Fruit fly (Drosophila melanogaster) whole organism, embryonic: ENCODE measurements around the gene CG5541.
A peak's percentile ranks its signal among the peaks of the same experiment; 100 is the strongest.

Experiments
- Abd-B ChIP-seq: fragments of 200-800 bp; sonication (Bioruptor generic); optimal IDR thresholded peaks from 2 replicates; lab custom pipeline; 2018; ENCODE audit warnings: missing biosample characterization, mild to moderate bottlenecking, missing genetic modification characterization, moderate library complexity
- BEAF-32 ChIP-seq: fragments of 200-800 bp; sonication (Bioruptor generic); optimal IDR thresholded peaks from 3 replicates; lab custom pipeline; 2017; ENCODE audit warnings: missing biosample characterization, missing genetic modification characterization, mild to moderate bottlenecking, moderate library complexity, missing genetic modification reagents
- CG12299 ChIP-seq: fragments of 200-800 bp; sonication (Bioruptor generic); optimal IDR thresholded peaks from 2 replicates; lab custom pipeline; 2018; ENCODE audit warnings: missing biosample characterization, mild to moderate bottlenecking, missing genetic modification characterization
- CG12659 ChIP-seq: fragments of 200-800 bp; sonication (Bioruptor generic); optimal IDR thresholded peaks from 3 replicates; lab custom pipeline; 2017; ENCODE audit warnings: mild to moderate bottlenecking, missing biosample characterization, missing genetic modification reagents, missing genetic modification characterization
- CG13287 ChIP-seq: fragments of 200-800 bp; sonication (Bioruptor generic); IDR thresholded peaks from 2 replicates; pipeline ENCODE4 v1.3.6; 2022; ENCODE audit warnings: missing biosample characterization, missing genetic modification characterization; ENCODE audit not compliant: partially characterized antibody
- CG13424 ChIP-seq: fragments of 200-800 bp; sonication (Bioruptor generic); optimal IDR thresholded peaks from 2 replicates; lab custom pipeline; 2019; ENCODE audit warnings: missing biosample characterization, mild to moderate bottlenecking, missing genetic modification characterization, moderate library complexity
- CG14710 ChIP-seq: fragments of 200-800 bp; sonication (Bioruptor generic); optimal IDR thresholded peaks from 3 replicates; lab custom pipeline; 2019; ENCODE audit warnings: missing biosample characterization, mild to moderate bottlenecking, missing genetic modification characterization, moderate library complexity
- CG15011 ChIP-seq: fragments of 200-800 bp; sonication (Bioruptor generic); optimal IDR thresholded peaks from 3 replicates; lab custom pipeline; 2018; ENCODE audit warnings: missing biosample characterization, mild to moderate bottlenecking, missing genetic modification characterization
- CG15514 ChIP-seq: fragments of 200-800 bp; sonication (Bioruptor generic); optimal IDR thresholded peaks from 3 replicates; lab custom pipeline; 2017; ENCODE audit warnings: missing biosample characterization, missing genetic modification characterization, mild to moderate bottlenecking, moderate library complexity, missing genetic modification reagents
- CG15696 ChIP-seq: fragments of 200-800 bp; sonication (Bioruptor generic); optimal IDR thresholded peaks from 2 replicates; lab custom pipeline; 2019; ENCODE audit warnings: missing biosample characterization, mild to moderate bottlenecking, missing genetic modification characterization, moderate library complexity
- CG1602 ChIP-seq: fragments of 200-800 bp; sonication (Bioruptor generic); optimal IDR thresholded peaks from 3 replicates; lab custom pipeline; 2016; ENCODE audit warnings: missing biosample characterization, missing genetic modification characterization
- CG1603 ChIP-seq: fragments of 200-800 bp; sonication (Bioruptor generic); optimal IDR thresholded peaks from 2 replicates; lab custom pipeline; 2019; ENCODE audit warnings: missing biosample characterization, mild to moderate bottlenecking, missing genetic modification characterization, moderate library complexity
- CG1647 ChIP-seq: fragments of 200-800 bp; sonication (Bioruptor generic); optimal IDR thresholded peaks from 3 replicates; lab custom pipeline; 2016; ENCODE audit warnings: missing biosample characterization, missing genetic modification characterization
- CG17361 ChIP-seq: fragments of 200-800 bp; sonication (Bioruptor generic); IDR thresholded peaks from 3 replicates; pipeline ENCODE4 v1.3.6; 2022; ENCODE audit warnings: missing biosample characterization, missing genetic modification characterization
- CG2120 ChIP-seq: fragments of 200-800 bp; sonication (Bioruptor generic); optimal IDR thresholded peaks from 3 replicates; lab custom pipeline; 2016; ENCODE audit warnings: missing biosample characterization, missing genetic modification characterization
- CG2199 ChIP-seq: fragments of 200-800 bp; sonication (Bioruptor generic); IDR thresholded peaks from 3 replicates; pipeline ENCODE4 v1.3.6; 2022; ENCODE audit warnings: missing biosample characterization, missing genetic modification characterization
- CG31441 ChIP-seq: fragments of 200-800 bp; sonication (Bioruptor generic); IDR thresholded peaks from 2 replicates; pipeline ENCODE4 v1.3.6; 2022; ENCODE audit warnings: missing biosample characterization, missing genetic modification characterization
- CG3847 ChIP-seq: fragments of 200-800 bp; sonication (Bioruptor generic); IDR thresholded peaks from 2 replicates; pipeline ENCODE4 v1.3.6; 2022; ENCODE audit warnings: missing biosample characterization, missing genetic modification characterization
- Chrac-16 ChIP-seq: fragments of 200-800 bp; sonication (Bioruptor generic); optimal IDR thresholded peaks from 3 replicates; lab custom pipeline; 2016; ENCODE audit warnings: missing biosample characterization, missing genetic modification characterization
- Dp ChIP-seq: fragments of 200-800 bp; sonication (Bioruptor generic); optimal IDR thresholded peaks from 2 replicates; lab custom pipeline; 2018; ENCODE audit warnings: missing biosample characterization, mild to moderate bottlenecking, missing genetic modification characterization, moderate library complexity
- Elba2 ChIP-seq: fragments of 200-800 bp; sonication (Bioruptor generic); optimal IDR thresholded peaks from 3 replicates; lab custom pipeline; 2016; ENCODE audit warnings: missing biosample characterization, missing genetic modification characterization
- Hr3 ChIP-seq: fragments of 200-800 bp; sonication (Bioruptor generic); optimal IDR thresholded peaks from 3 replicates; lab custom pipeline; 2016; ENCODE audit warnings: missing biosample characterization, missing genetic modification characterization
- Hsf ChIP-seq: fragments of 200-800 bp; sonication (Bioruptor generic); optimal IDR thresholded peaks from 3 replicates; lab custom pipeline; 2016; ENCODE audit warnings: missing biosample characterization, missing genetic modification characterization
- MBD-R2 ChIP-seq: fragments of 200-800 bp; sonication (Bioruptor generic); IDR thresholded peaks from 2 replicates; pipeline ENCODE4 v1.3.6; 2022; ENCODE audit warnings: missing biosample characterization, missing genetic modification characterization
- MESR4 ChIP-seq: fragments of 200-800 bp; sonication (Bioruptor generic); optimal IDR thresholded peaks from 2 replicates; lab custom pipeline; 2018; ENCODE audit warnings: missing biosample characterization, mild to moderate bottlenecking, missing genetic modification characterization, moderate library complexity
- Max ChIP-seq: fragments of 200-800 bp; sonication (Bioruptor generic); optimal IDR thresholded peaks from 2 replicates; lab custom pipeline; 2016; ENCODE audit warnings: missing biosample characterization, mild to moderate bottlenecking, missing genetic modification characterization
- Nf-YC ChIP-seq: fragments of 200-800 bp; optimal IDR thresholded peaks from 3 replicates; lab custom pipeline; 2019; ENCODE audit warnings: missing biosample characterization, mild to moderate bottlenecking, missing genetic modification characterization, moderate library complexity
- Rfx ChIP-seq: fragments of 200-800 bp; sonication (Bioruptor generic); IDR thresholded peaks from 2 replicates; pipeline ENCODE4 v1.3.6; 2022; ENCODE audit warnings: missing biosample characterization, missing genetic modification characterization
- Sin3A ChIP-seq: fragments of >200 bp; optimal IDR thresholded peaks from 2 replicates; lab custom pipeline; 2018
- Sry-δ ChIP-seq: fragments of 200-800 bp; sonication (Bioruptor generic); optimal IDR thresholded peaks from 2 replicates; lab custom pipeline; 2016; ENCODE audit warnings: missing biosample characterization, missing genetic modification characterization
- Ssrp ChIP-seq: fragments of 200-800 bp; sonication (Bioruptor generic); optimal IDR thresholded peaks from 2 replicates; lab custom pipeline; 2018; ENCODE audit warnings: missing biosample characterization, mild to moderate bottlenecking, missing genetic modification characterization, moderate library complexity
- ab ChIP-seq: fragments of 200-800 bp; sonication (Bioruptor generic); optimal IDR thresholded peaks from 2 replicates; lab custom pipeline; 2016; ENCODE audit warnings: missing biosample characterization, missing genetic modification characterization
- bab2 ChIP-seq: fragments of 200-800 bp; sonication (Bioruptor generic); optimal IDR thresholded peaks from 2 replicates; lab custom pipeline; 2016; ENCODE audit warnings: missing biosample characterization, missing genetic modification characterization
- bigmax ChIP-seq: fragments of 200-800 bp; sonication (Bioruptor generic); optimal IDR thresholded peaks from 2 replicates; lab custom pipeline; 2018; ENCODE audit warnings: missing biosample characterization, mild to moderate bottlenecking, missing genetic modification characterization
- caup ChIP-seq: fragments of 200-800 bp; sonication (Bioruptor generic); optimal IDR thresholded peaks from 3 replicates; lab custom pipeline; 2017; ENCODE audit warnings: missing biosample characterization, mild to moderate bottlenecking, missing genetic modification characterization, moderate library complexity; ENCODE audit not compliant: severe bottlenecking
- danr ChIP-seq: fragments of 200-800 bp; sonication (Bioruptor generic); IDR thresholded peaks from 2 replicates; pipeline ENCODE4 v1.3.6; 2022; ENCODE audit warnings: missing biosample characterization, missing genetic modification characterization
- exex ChIP-seq: fragments of 200-800 bp; sonication (Bioruptor generic); optimal IDR thresholded peaks from 4 replicates; lab custom pipeline; 2018; ENCODE audit warnings: missing biosample characterization, mild to moderate bottlenecking, missing genetic modification characterization, moderate library complexity
- hbn ChIP-seq: fragments of 200-800 bp; sonication (Bioruptor generic); IDR thresholded peaks from 2 replicates; pipeline ENCODE4 v1.3.6; 2022; ENCODE audit warnings: missing biosample characterization, missing genetic modification characterization; ENCODE audit not compliant: partially characterized antibody
- lab ChIP-seq: fragments of 200-800 bp; sonication (Bioruptor generic); optimal IDR thresholded peaks from 3 replicates; lab custom pipeline; 2017; ENCODE audit warnings: missing biosample characterization, missing genetic modification characterization, mild to moderate bottlenecking, moderate library complexity, missing genetic modification reagents
- maf-S ChIP-seq: fragments of 200-800 bp; sonication (Bioruptor generic); optimal IDR thresholded peaks from 2 replicates; lab custom pipeline; 2016; ENCODE audit warnings: missing biosample characterization, missing genetic modification characterization
- onecut ChIP-seq: fragments of 200-800 bp; sonication (Bioruptor generic); IDR thresholded peaks from 2 replicates; pipeline ENCODE4 v1.3.6; 2022; ENCODE audit warnings: missing biosample characterization, missing genetic modification characterization
- pho ChIP-seq: fragments of 200-800 bp; sonication (Bioruptor generic); optimal IDR thresholded peaks from 2 replicates; lab custom pipeline; 2016; ENCODE audit warnings: missing biosample characterization, missing genetic modification characterization
- phol ChIP-seq: fragments of 200-800 bp; sonication (Bioruptor generic); optimal IDR thresholded peaks from 3 replicates; lab custom pipeline; 2018; ENCODE audit warnings: missing biosample characterization, mild to moderate bottlenecking, missing genetic modification characterization, moderate library complexity
- prd ChIP-seq, 3 experiments: fragments of >200 bp in 2 of 3; fragments of 200-800 bp in 1 of 3; sonication (Bioruptor generic) in 1 of 3; optimal IDR thresholded peaks in 2 of 3; IDR thresholded peaks in 1 of 3; 2 replicates in 2 of 3; 3 replicates in 1 of 3; pipeline versions ENCODE4 v1.3.6 to Lab custom; 2017 to 2022; ENCODE audit warnings: missing biosample characterization in 1 of 3, missing genetic modification characterization in 1 of 3
- scrt ChIP-seq: fragments of 200-800 bp; sonication (Bioruptor generic); optimal IDR thresholded peaks from 2 replicates; lab custom pipeline; 2018; ENCODE audit warnings: missing biosample characterization, mild to moderate bottlenecking, missing genetic modification characterization, moderate library complexity
- stwl ChIP-seq: fragments of 200-800 bp; sonication (Bioruptor generic); optimal IDR thresholded peaks from 3 replicates; lab custom pipeline; 2018; ENCODE audit warnings: missing biosample characterization, mild to moderate bottlenecking, missing genetic modification characterization, moderate library complexity
- sug ChIP-seq: fragments of 200-800 bp; optimal IDR thresholded peaks from 2 replicates; lab custom pipeline; 2019; ENCODE audit warnings: missing biosample characterization, mild to moderate bottlenecking, missing genetic modification characterization, moderate library complexity
- usp ChIP-seq: fragments of >200 bp; optimal IDR thresholded peaks from 2 replicates; lab custom pipeline; 2017; ENCODE audit warnings: missing biosample characterization, missing genetic modification characterization

Gene CG5541

DNA sequence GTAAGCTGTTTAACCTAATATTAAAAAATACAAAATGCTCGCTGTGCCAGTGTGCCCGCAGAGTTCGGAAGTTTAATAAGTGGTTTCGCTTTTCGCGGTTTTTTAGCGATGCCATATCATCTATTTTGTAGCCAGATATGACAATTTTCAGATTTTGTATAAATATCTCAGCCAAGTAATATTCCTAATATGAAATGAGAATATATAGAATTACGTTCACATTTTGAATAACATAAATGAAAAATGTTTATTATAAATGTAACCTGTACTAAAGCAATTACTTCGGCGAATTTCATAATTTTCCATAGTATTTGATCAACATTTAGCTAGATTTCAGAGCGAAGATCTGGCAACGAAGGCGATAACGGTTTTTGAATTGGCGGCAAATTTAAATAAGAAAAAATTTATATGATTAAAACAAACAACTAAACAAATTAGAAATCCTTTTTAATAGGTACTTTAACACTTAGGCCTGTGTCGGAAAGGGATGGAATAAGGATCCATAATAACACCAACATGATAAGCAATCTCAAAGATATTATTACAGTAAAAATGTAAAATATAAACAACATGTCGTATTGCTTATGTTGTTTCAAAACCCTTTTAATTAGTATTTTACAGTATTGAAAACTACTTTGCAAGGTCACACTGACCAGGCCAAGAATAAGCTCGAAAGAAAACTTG is 22.6 kb downstream of the CG5541 start, which contains the start of the genes opm and dob (continued):
- TF ChIP-seq Hr3 (GFP tag; lab: Kevin White, UChicago) (peak; percentile 9), CG15514 (peak; percentile 48), CG15011 (GFP tag; lab: Kevin White, UChicago) (no peak), CG1647 (GFP tag; lab: Kevin White, UChicago) (no peak), CG31441 (GFP tag; lab: Robert Waterston, UW) (peak; percentile 35; the same call in 1 of the 2 replicates), bigmax (peak; percentile 27), CG17361 (GFP tag; lab: Robert Waterston, UW) (peak; percentile 56), CG14710 (peak; percentile 80), usp (GFP tag; lab: Kevin White, UChicago) (no peak), caup (GFP tag; lab: Kevin White, UChicago) (no peak), ab (GFP tag; lab: Kevin White, UChicago) (no peak), CG1602 (GFP tag; lab: Kevin White, UChicago) (peak; percentile 29), maf-S (GFP tag; lab: Kevin White, UChicago) (no peak), pho (GFP tag; lab: Kevin White, UChicago) (peak; percentile 11), Chrac-16 (GFP tag; lab: Kevin White, UChicago) (no peak), CG13424 (tag; lab: Kevin White, UChicago) (peak; percentile 43), Abd-B (GFP tag; lab: Kevin White, UChicago) (peak; percentile 50), CG2199 (GFP tag; lab: Robert Waterston, UW) (no peak), CG2120 (GFP tag; lab: Kevin White, UChicago) (peak; percentile 32), sug (tag; lab: Kevin White, UChicago) (peak; percentile 55), MESR4 (no peak), Dp (GFP tag; lab: Kevin White, UChicago) (peak; percentile 79), MBD-R2 (GFP tag; lab: Robert Waterston, UW) (peak; percentile 40; the same call in 1 of the 2 replicates), CG3847 (GFP tag; lab: Robert Waterston, UW) (0 out of 2 replicates have a peak, but pooled peaks have one; percentile 23), prd (optimal IDR thresholded peaks at IDR 0.05; lab: Kevin White, UChicago) (no peak), prd (GFP tag; IDR thresholded peaks at IDR 0.05; lab: Robert Waterston, UW) (0 out of 3 replicates have a peak, but pooled peaks have one; percentile 4), Elba2 (GFP tag; lab: Kevin White, UChicago) (no peak), CG12299 (tag; lab: Kevin White, UChicago) (no peak), Sin3A (peak; percentile 69), Hsf (peak; percentile 5), exex (peak; percentile 18), bab2 (GFP tag; lab: Kevin White, UChicago) (peak; percentile 15), lab (GFP tag; lab: Kevin White, UChicago) (no peak), BEAF-32 (GFP tag; lab: Kevin White, UChicago) (peak; percentile 42), CG15696 (tag; lab: Kevin White, UChicago) (peak; percentile 16), stwl (tag; lab: Kevin White, UChicago) (peak; percentile 22), CG13287 (no peak), phol (tag; lab: Kevin White, UChicago) (peak; percentile 68), Sry-δ (peak; percentile 17), Nf-YC (tag; lab: Kevin White, UChicago) (peak; percentile 46), Ssrp (peak; percentile 27), CG12659 (GFP tag; lab: Kevin White, UChicago) (peak; percentile 59), scrt (GFP tag; lab: Kevin White, UChicago) (no peak), danr (no peak), CG1603 (tag; lab: Kevin White, UChicago) (peak; percentile 13), Max (GFP tag; lab: Kevin White, UChicago) (peak; percentile 14), onecut (no peak), Rfx (GFP tag; lab: Robert Waterston, UW) (0 out of 2 replicates have a peak, but pooled peaks have one; percentile 7), hbn (GFP tag; lab: Robert Waterston, UW) (no peak)
